Worm (Caenorhabditis elegans): Measurements from ENCODE around the gene grl-15.

- no peak for TF ChIP-seq snpc-4 (GFP tag; optimal IDR thresholded peaks at IDR 0.05)
- TF ChIP-seq snpc-4 (tag; optimal IDR thresholded peaks at IDR 0.05): peak in 1 of 4 experiments; percentile 25
- TF ChIP-seq let-526 (GFP tag; IDR thresholded peaks at IDR 0.05): no peak
- no peak for TF ChIP-seq F49E8.2 (tag; optimal IDR thresholded peaks at IDR 0.05; ENCODE audit: insufficient read depth)
- TF ChIP-seq F39B2.1 (GFP tag; IDR thresholded peaks at IDR 0.05): no peak
- TF ChIP-seq tbp1 (GFP tag; optimal IDR thresholded peaks at IDR 0.05): no peak
- no peak for TF ChIP-seq xnd-1 (tag; optimal IDR thresholded peaks at IDR 0.05)
- TF ChIP-seq unc-130 (GFP tag; optimal IDR thresholded peaks at IDR 0.05): no peak
- TF ChIP-seq unc-62 (GFP tag; optimal IDR thresholded peaks at IDR 0.05): no peak
Measured at ce11 chrIII:12226089-12226682, 9.6 kb downstream of the grl-15 start, which contains the start of the genes Y75B8A.18 and Y75B8A.19.

All from whole organism, young adult.